Worm (Caenorhabditis elegans): ENCODE data around the gene col-160.
A peak's percentile ranks its signal among the peaks of the same experiment; 100 is the strongest.

The col-160 gene

ce11 chrV:13170497-13170896 is 31.5 kb downstream of the col-160 start:
- TF ChIP-seq ZK546.5 (tag; optimal IDR thresholded peaks at IDR 0.05) (no peak), nhr-23 (tag; optimal IDR thresholded peaks at IDR 0.05) (no peak), ama-1 (optimal IDR thresholded peaks at IDR 0.05) (no peak), sea-2 (GFP tag; optimal IDR thresholded peaks at IDR 0.05) (no peak), lin-39 (tag; optimal IDR thresholded peaks at IDR 0.05) (no peak), ztf-4 (tag; optimal IDR thresholded peaks at IDR 0.05) (no peak), fos-1 (tag; optimal IDR thresholded peaks at IDR 0.05) (no peak), lin-15B (tag; optimal IDR thresholded peaks at IDR 0.05) (no peak), skn-1 (tag; optimal IDR thresholded peaks at IDR 0.05) (no peak), elt-2 (tag; optimal IDR thresholded peaks at IDR 0.05) (no peak), nhr-12 (tag; optimal IDR thresholded peaks at IDR 0.05) (no peak)

- no peak for TF ChIP-seq egl-27 (tag; optimal IDR thresholded peaks at IDR 0.05)
- TF ChIP-seq jun-1 (tag; optimal IDR thresholded peaks at IDR 0.05): no peak
- peak; percentile 4 for TF ChIP-seq hmg-11 (tag; optimal IDR thresholded peaks at IDR 0.05)
Measured at ce11 chrV:13166582-13166981, 35.4 kb downstream of the col-160 start.

ce11 chrV:13165244-13165643 is 36.7 kb downstream of the col-160 start:
- TF ChIP-seq lin-39 (tag; optimal IDR thresholded peaks at IDR 0.05) (no peak), fkh-10 (GFP tag; optimal IDR thresholded peaks at IDR 0.05) (peak; percentile 40), ceh-28 (tag; optimal IDR thresholded peaks at IDR 0.05) (no peak)

- TF ChIP-seq elt-2 (tag; optimal IDR thresholded peaks at IDR 0.05) (peak; percentile 80), hmg-11 (tag; optimal IDR thresholded peaks at IDR 0.05) (no peak), snpc-4 (tag; optimal IDR thresholded peaks at IDR 0.05) (peak; percentile 14), pha-4 (tag; optimal IDR thresholded peaks at IDR 0.05) (peak; percentile 62), pqm-1 (tag; optimal IDR thresholded peaks at IDR 0.05) (peak; percentile 51)
Measured at ce11 chrV:13163841-13164240, 38.1 kb downstream of the col-160 start.

ce11 chrV:13162885-13163284 is 39.1 kb downstream of the col-160 start:
- TF ChIP-seq nhr-12 (tag; optimal IDR thresholded peaks at IDR 0.05): no peak
- no peak for TF ChIP-seq R02D3.7 (tag; optimal IDR thresholded peaks at IDR 0.05)
- TF ChIP-seq ceh-16 (tag; optimal IDR thresholded peaks at IDR 0.05): no peak
- peak; percentile 81 for TF ChIP-seq snpc-4 (tag; optimal IDR thresholded peaks at IDR 0.05)

- TF ChIP-seq mdl-1 (tag; optimal IDR thresholded peaks at IDR 0.05) (no peak), ZK546.5 (tag; optimal IDR thresholded peaks at IDR 0.05) (no peak), lin-39 (tag; optimal IDR thresholded peaks at IDR 0.05) (peak; percentile 11)
Measured at ce11 chrV:13161052-13161451, 40.9 kb downstream of the col-160 start.

- no peak for TF ChIP-seq sea-2 (GFP tag; optimal IDR thresholded peaks at IDR 0.05)
- TF ChIP-seq lin-15B (tag; optimal IDR thresholded peaks at IDR 0.05): no peak
Measured at ce11 chrV:13157073-13157472, 44.9 kb downstream of the col-160 start.

ce11 chrV:13154225-13154624 is 47.8 kb downstream of the col-160 start:
- no peak for TF ChIP-seq mdl-1 (tag; optimal IDR thresholded peaks at IDR 0.05)
- TF ChIP-seq nhr-23 (tag; optimal IDR thresholded peaks at IDR 0.05): no peak
- no peak for TF ChIP-seq lsy-12 (tag; optimal IDR thresholded peaks at IDR 0.05)
- TF ChIP-seq unc-62 (GFP tag; optimal IDR thresholded peaks at IDR 0.05): no peak
- no peak for TF ChIP-seq nhr-237 (tag; optimal IDR thresholded peaks at IDR 0.05)
- no peak for TF ChIP-seq nhr-28 (tag; optimal IDR thresholded peaks at IDR 0.05)
- no peak for TF ChIP-seq egl-5 (tag; optimal IDR thresholded peaks at IDR 0.05)
- TF ChIP-seq ceh-9 (tag; optimal IDR thresholded peaks at IDR 0.05): no peak
- no peak for TF ChIP-seq nhr-25 (tag; optimal IDR thresholded peaks at IDR 0.05)
- TF ChIP-seq eor-1 (tag; optimal IDR thresholded peaks at IDR 0.05): no peak
- TF ChIP-seq elt-3 (tag; optimal IDR thresholded peaks at IDR 0.05): no peak
- no peak for TF ChIP-seq nfya-1 (tag; optimal IDR thresholded peaks at IDR 0.05; ENCODE audit: insufficient read depth)
- no peak for TF ChIP-seq zag-1 (tag; optimal IDR thresholded peaks at IDR 0.05)
- TF ChIP-seq ztf-11 (tag; optimal IDR thresholded peaks at IDR 0.05): no peak
- TF ChIP-seq lin-39 (tag; optimal IDR thresholded peaks at IDR 0.05): no peak
- no peak for TF ChIP-seq jun-1 (tag; optimal IDR thresholded peaks at IDR 0.05)
- TF ChIP-seq mml-1 (tag; optimal IDR thresholded peaks at IDR 0.05): no peak
- no peak for TF ChIP-seq elt-2 (tag; optimal IDR thresholded peaks at IDR 0.05)
